Worm (Caenorhabditis elegans) whole organism, L4 larva: ENCODE data around the gene Y58A7A.1.

Source experiments
- F44E2.7 ChIP-seq: fragments of 200-800 bp; sonication (Bioruptor generic); IDR thresholded peaks from 2 replicates; pipeline ENCODE4 v2.1.2; 2022; ENCODE audit warnings: missing genetic modification characterization, missing compliant biosample characterization
- F49E8.2 ChIP-seq: sonication (generic microtip); optimal IDR thresholded peaks from 2 replicates; lab custom pipeline; 2016; ENCODE audit warnings: missing compliant biosample characterization, mild to moderate bottlenecking, missing genetic modification characterization, borderline replicate concordance
- R02D3.7 ChIP-seq: fragments of 150-350 bp; sonication (generic microtip); optimal IDR thresholded peaks from 3 replicates; lab custom pipeline; 2014; ENCODE audit warnings: missing biosample characterization, missing genetic modification characterization
- T26A8.4 ChIP-seq: fragments of 200-800 bp; sonication (Bioruptor generic); IDR thresholded peaks from 2 replicates; pipeline ENCODE4 v1.3.6; 2022; ENCODE audit warnings: missing genetic modification characterization, missing compliant biosample characterization
- Y105C5A.15 ChIP-seq: fragments of 200-800 bp; sonication (Bioruptor generic); IDR thresholded peaks from 2 replicates; pipeline ENCODE4 v1.3.6; 2022; ENCODE audit warnings: missing genetic modification characterization, missing compliant biosample characterization
- Y75B8A.6 ChIP-seq: fragments of 200-800 bp; sonication (Bioruptor generic); IDR thresholded peaks from 2 replicates; pipeline ENCODE4 v1.3.6; 2022; ENCODE audit warnings: missing genetic modification reagents, missing genetic modification characterization, missing compliant biosample characterization
- ZK337.2 ChIP-seq: fragments of 200-800 bp; sonication (Bioruptor generic); IDR thresholded peaks from 2 replicates; pipeline ENCODE4 v1.3.6; 2022; ENCODE audit warnings: missing genetic modification reagents, missing genetic modification characterization, missing compliant biosample characterization
- ZK546.5 ChIP-seq, 2 experiments: sonication (generic microtip); optimal IDR thresholded peaks; 2 replicates each; lab custom pipeline; 2017; ENCODE audit warnings: missing biosample characterization in 2 of 2, missing genetic modification characterization in 2 of 2
- aly-2 ChIP-seq: sonication (generic microtip); optimal IDR thresholded peaks from 2 replicates; lab custom pipeline; 2018; ENCODE audit warnings: missing biosample characterization, missing genetic modification characterization
- attf-4 ChIP-seq: sonication (generic microtip); optimal IDR thresholded peaks from 3 replicates; lab custom pipeline; 2017; ENCODE audit warnings: missing biosample characterization, missing genetic modification characterization
- daf-12 ChIP-seq: fragments of 150-350 bp; optimal IDR thresholded peaks from 2 replicates; lab custom pipeline; 2014; ENCODE audit warnings: missing biosample characterization, missing genetic modification reagents, missing genetic modification characterization
- daf-16 ChIP-seq, 3 experiments: sonication (generic microtip); optimal IDR thresholded peaks; 2 replicates each; lab custom pipeline; 2016 to 2017; ENCODE audit warnings: missing genetic modification characterization in 3 of 3, missing genetic modification reagents in 3 of 3, mild to moderate bottlenecking in 2 of 3, missing compliant biosample characterization in 2 of 3, missing biosample characterization in 1 of 3, moderate library complexity in 1 of 3
- dmd-6 ChIP-seq: fragments of 200-800 bp; sonication (Bioruptor generic); IDR thresholded peaks from 2 replicates; pipeline ENCODE4 v1.3.6; 2022; ENCODE audit warnings: missing genetic modification reagents, missing genetic modification characterization, missing compliant biosample characterization
- dmd-8 ChIP-seq: fragments of 200-800 bp; sonication (Bioruptor generic); IDR thresholded peaks from 2 replicates; pipeline ENCODE4 v1.3.6; 2022; ENCODE audit warnings: missing genetic modification characterization, missing compliant biosample characterization
- duxl-1 ChIP-seq: sonication (generic microtip); optimal IDR thresholded peaks from 2 replicates; lab custom pipeline; 2016; ENCODE audit warnings: mild to moderate bottlenecking, missing genetic modification characterization, moderate library complexity, missing compliant biosample characterization; ENCODE audit not compliant: poor library complexity
- dve-1 ChIP-seq: sonication (generic microtip); optimal IDR thresholded peaks from 2 replicates; lab custom pipeline; 2017; ENCODE audit warnings: antibody characterized with exemption, mild to moderate bottlenecking, missing genetic modification characterization, missing compliant biosample characterization; ENCODE audit not compliant: insufficient read depth
- egl-27 ChIP-seq: sonication (generic microtip); optimal IDR thresholded peaks from 3 replicates; lab custom pipeline; 2017; ENCODE audit warnings: missing biosample characterization, missing genetic modification reagents, missing genetic modification characterization
- egl-43 ChIP-seq: fragments of 200-800 bp; sonication (Bioruptor generic); IDR thresholded peaks from 2 replicates; pipeline ENCODE4 v1.3.6; 2022; ENCODE audit warnings: missing genetic modification reagents, missing genetic modification characterization, missing compliant biosample characterization
- fkh-10 ChIP-seq: fragments of 150-350 bp; optimal IDR thresholded peaks from 2 replicates; lab custom pipeline; 2014; ENCODE audit warnings: missing biosample characterization, missing genetic modification reagents, missing genetic modification characterization
- fos-1 ChIP-seq: fragments of 150-350 bp; optimal IDR thresholded peaks from 2 replicates; lab custom pipeline; 2014; ENCODE audit warnings: missing biosample characterization, missing genetic modification characterization
- gei-8 ChIP-seq: fragments of 200-800 bp; sonication (Bioruptor generic); optimal IDR thresholded peaks from 2 replicates; lab custom pipeline; 2018; ENCODE audit warnings: mild to moderate bottlenecking, missing genetic modification characterization, missing compliant biosample characterization
- hmg-1.1 ChIP-seq: fragments of 200-800 bp; sonication (Bioruptor generic); IDR thresholded peaks from 2 replicates; pipeline ENCODE4 v1.3.6; 2022; ENCODE audit warnings: missing genetic modification reagents, missing genetic modification characterization, missing compliant biosample characterization
- lim-7 ChIP-seq: fragments of 200-800 bp; sonication (Bioruptor generic); IDR thresholded peaks from 2 replicates; pipeline ENCODE4 v1.3.6; 2022; ENCODE audit warnings: missing genetic modification characterization, missing compliant biosample characterization
- lin-15B ChIP-seq: fragments of 150-350 bp; sonication (generic microtip); optimal IDR thresholded peaks from 3 replicates; lab custom pipeline; 2014; ENCODE audit warnings: missing biosample characterization, missing genetic modification characterization
- lin-29 ChIP-seq: fragments of 200-800 bp; sonication (Bioruptor generic); IDR thresholded peaks from 2 replicates; pipeline ENCODE4 v1.3.6; 2022; ENCODE audit warnings: missing genetic modification reagents, missing genetic modification characterization, missing compliant biosample characterization
- mdl-1 ChIP-seq, 2 experiments: fragments of 150-350 bp in 1 of 2; sonication (generic microtip) in 1 of 2; optimal IDR thresholded peaks; 2 replicates each; lab custom pipeline; 2014 to 2017; ENCODE audit warnings: missing biosample characterization in 2 of 2, missing genetic modification characterization in 2 of 2
- mdt-29 ChIP-seq: fragments of 200-800 bp; sonication (Bioruptor generic); IDR thresholded peaks from 2 replicates; pipeline ENCODE4 v1.3.6; 2022; ENCODE audit warnings: missing genetic modification reagents, missing genetic modification characterization, missing compliant biosample characterization
- nhr-10 ChIP-seq: fragments of 150-350 bp; optimal IDR thresholded peaks from 2 replicates; lab custom pipeline; 2014; ENCODE audit warnings: missing biosample characterization, missing genetic modification characterization
- nhr-102 ChIP-seq: sonication (generic microtip); optimal IDR thresholded peaks from 2 replicates; lab custom pipeline; 2016; ENCODE audit warnings: mild to moderate bottlenecking, missing genetic modification characterization, moderate library complexity, missing compliant biosample characterization
- nhr-11 ChIP-seq: fragments of 150-350 bp; optimal IDR thresholded peaks from 2 replicates; lab custom pipeline; 2014; ENCODE audit warnings: missing biosample characterization, missing genetic modification characterization
- nhr-41 ChIP-seq: fragments of 200-800 bp; sonication (Bioruptor generic); IDR thresholded peaks from 2 replicates; pipeline ENCODE4 v1.3.6; 2022; ENCODE audit warnings: missing genetic modification reagents, missing genetic modification characterization, missing compliant biosample characterization
- nhr-76 ChIP-seq: fragments of 150-350 bp; optimal IDR thresholded peaks from 2 replicates; lab custom pipeline; 2014; ENCODE audit warnings: missing biosample characterization, missing genetic modification characterization
- nhr-77 ChIP-seq: fragments of 150-350 bp; optimal IDR thresholded peaks from 2 replicates; lab custom pipeline; 2014; ENCODE audit warnings: missing biosample characterization, missing genetic modification characterization
- pha-4 ChIP-seq, 2 experiments: fragments of 150-350 bp in 1 of 2; fragments of 200-800 bp in 1 of 2; sonication (Bioruptor generic) in 1 of 2; IDR thresholded peaks in 1 of 2; optimal IDR thresholded peaks in 1 of 2; 2 replicates each; pipeline versions ENCODE4 v1.3.6 to Lab custom; 2014 to 2022; ENCODE audit warnings: missing genetic modification characterization in 2 of 2, missing genetic modification reagents in 2 of 2, missing biosample characterization in 1 of 2, missing compliant biosample characterization in 1 of 2
- pqm-1 ChIP-seq: sonication (generic microtip); optimal IDR thresholded peaks from 2 replicates; lab custom pipeline; 2017; ENCODE audit warnings: missing biosample characterization, missing genetic modification characterization
- saeg-2 ChIP-seq: fragments of 200-800 bp; sonication (Bioruptor generic); IDR thresholded peaks from 2 replicates; pipeline ENCODE4 v1.3.6; 2022; ENCODE audit warnings: missing genetic modification reagents, missing genetic modification characterization, missing compliant biosample characterization
- sdz-12 ChIP-seq: fragments of 200-800 bp; sonication (Bioruptor generic); optimal IDR thresholded peaks from 2 replicates; lab custom pipeline; 2018; ENCODE audit warnings: mild to moderate bottlenecking, missing genetic modification characterization, missing compliant biosample characterization
- set-16 ChIP-seq: fragments of 200-800 bp; sonication (Bioruptor generic); IDR thresholded peaks from 2 replicates; pipeline ENCODE4 v1.3.6; 2022; ENCODE audit warnings: missing genetic modification reagents, missing genetic modification characterization, missing compliant biosample characterization
- snpc-1.2 ChIP-seq: fragments of 200-800 bp; sonication (Bioruptor generic); IDR thresholded peaks from 2 replicates; pipeline ENCODE4 v1.3.6; 2022; ENCODE audit warnings: missing genetic modification reagents, missing genetic modification characterization, missing compliant biosample characterization
- snpc-4 ChIP-seq: fragments of 150-350 bp; optimal IDR thresholded peaks from 2 replicates; lab custom pipeline; 2014; ENCODE audit warnings: missing biosample characterization, missing genetic modification characterization
- spr-1 ChIP-seq: sonication (generic microtip); optimal IDR thresholded peaks from 2 replicates; lab custom pipeline; 2016; ENCODE audit warnings: mild to moderate bottlenecking, missing genetic modification characterization, missing compliant biosample characterization
- spr-3 ChIP-seq: fragments of 200-800 bp; sonication (Bioruptor generic); optimal IDR thresholded peaks from 2 replicates; lab custom pipeline; 2018; ENCODE audit warnings: mild to moderate bottlenecking, missing genetic modification characterization, missing compliant biosample characterization
- tra-1 ChIP-seq: fragments of 200-800 bp; sonication (Bioruptor generic); IDR thresholded peaks from 2 replicates; pipeline ENCODE4 v1.3.6; 2022; ENCODE audit warnings: missing genetic modification reagents, missing genetic modification characterization, missing compliant biosample characterization
- unc-62 ChIP-seq, 3 experiments: fragments of 150-350 bp in 1 of 3; sonication (generic microtip); optimal IDR thresholded peaks in 2 of 3; peaks in 1 of 3; 1 replicate in 1 of 3; 2 replicates in 2 of 3; lab custom pipeline; 2014 to 2017; ENCODE audit warnings: missing biosample characterization in 3 of 3, missing genetic modification characterization in 3 of 3, missing genetic modification reagents in 3 of 3, missing genotype in 1 of 3
- vab-7 ChIP-seq: fragments of 200-800 bp; sonication (Bioruptor generic); IDR thresholded peaks from 2 replicates; pipeline ENCODE4 v1.3.6; 2022; ENCODE audit warnings: missing genetic modification reagents, missing genetic modification characterization, missing compliant biosample characterization
- zfp-3 ChIP-seq: fragments of 200-800 bp; sonication (Bioruptor generic); conservative IDR thresholded peaks from 2 replicates; pipeline ENCODE4 v1.3.6; 2022; ENCODE audit warnings: missing genetic modification reagents, missing genetic modification characterization, missing compliant biosample characterization
- zip-2 ChIP-seq: fragments of 150-350 bp; optimal IDR thresholded peaks from 2 replicates; lab custom pipeline; 2014; ENCODE audit warnings: missing biosample characterization, missing genetic modification characterization

Gene Y58A7A.1

DNA sequence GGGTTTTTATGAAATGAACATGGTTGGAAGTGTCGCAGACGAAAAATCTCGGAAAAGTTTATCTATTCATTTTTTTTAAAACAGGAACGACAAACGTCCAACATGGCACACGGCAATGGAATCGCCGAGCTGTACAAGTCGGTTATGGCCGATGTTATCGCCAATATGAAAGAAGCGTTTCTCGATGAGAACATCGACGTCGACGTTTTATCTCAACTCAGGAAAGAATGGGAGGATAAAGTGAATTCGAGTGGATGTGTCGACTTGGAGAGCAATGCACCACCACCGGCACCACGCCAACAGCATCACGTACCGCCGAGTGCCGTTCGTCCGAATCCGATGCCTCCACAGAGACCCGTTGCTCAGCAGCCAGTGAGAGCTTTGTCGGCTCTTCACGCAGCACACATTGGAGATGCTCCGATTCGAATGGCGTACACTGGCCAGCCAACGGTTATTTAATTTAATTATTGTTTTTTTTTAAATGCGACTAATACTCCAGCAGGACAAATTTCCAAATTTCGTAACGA lies 19.2 kb downstream of the Y58A7A.1 start:
- TF ChIP-seq Y105C5A.15 (no peak), fos-1 (peak; percentile 19), mdl-1 (tag; optimal IDR thresholded peaks at IDR 0.05; lab: Kevin White, UChicago) (no peak), duxl-1 (tag; lab: Kevin White, UChicago) (peak; percentile 3), set-16 (GFP tag; lab: Robert Waterston, UW) (peak; percentile 72), T26A8.4 (0 out of 2 replicates have a peak, but pooled peaks have one; percentile 42), dmd-8 (GFP tag; lab: Robert Waterston, UW) (0 out of 2 replicates have a peak, but pooled peaks have one; percentile 40), hmg-1.1 (no peak), spr-3 (GFP tag; lab: Kevin White, UChicago) (peak; percentile 50), daf-16 (GFP tag; optimal IDR thresholded peaks at IDR 0.05; lab: Kevin White, UChicago) (no peak), daf-16 (tag; optimal IDR thresholded peaks at IDR 0.05; lab: Kevin White, UChicago) (no peak), nhr-102 (tag; lab: Kevin White, UChicago) (no peak), nhr-11 (tag; lab: Kevin White, UChicago) (no peak), egl-43 (GFP tag; lab: Robert Waterston, UW) (peak; percentile 44; the same call in 1 of the 2 replicates), fkh-10 (no peak), tra-1 (GFP tag; lab: Robert Waterston, UW) (0 out of 2 replicates have a peak, but pooled peaks have one; percentile 49), ZK337.2 (GFP tag; lab: Robert Waterston, UW) (0 out of 2 replicates have a peak, but pooled peaks have one; percentile 53)

DNA sequence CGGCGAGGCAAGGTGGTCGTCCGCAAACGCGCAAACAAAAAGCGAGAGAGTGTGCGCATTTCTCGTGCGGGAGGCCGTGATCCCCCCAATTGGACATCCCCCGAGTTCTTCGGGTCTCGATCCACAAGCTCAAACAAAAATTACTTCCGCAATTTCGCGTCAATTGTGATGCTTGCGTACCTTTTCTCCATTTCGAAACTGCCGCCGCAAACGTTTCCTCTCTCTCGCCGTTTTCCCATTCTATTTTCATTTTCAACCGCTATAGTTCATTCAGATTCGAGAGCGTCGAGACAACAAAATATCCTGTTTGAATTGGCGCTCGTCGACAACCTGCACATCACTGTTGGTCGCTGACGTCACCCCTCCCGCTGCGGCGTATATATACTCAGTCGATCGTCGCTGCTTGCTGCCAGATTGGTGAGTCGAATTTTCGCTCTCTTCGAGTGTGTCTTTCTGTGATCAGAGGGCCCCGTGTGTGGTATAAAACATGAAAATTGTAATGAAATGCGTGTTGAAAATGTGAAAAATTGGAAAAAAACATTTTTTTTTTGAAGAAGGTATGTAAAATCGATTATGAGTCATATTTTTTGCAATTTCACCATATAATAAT lies 19.9 kb downstream of the Y58A7A.1 start, which contains the start of the genes pqn-51 and K11D12.14:
TSS of gene pqn-51 (plus strand) at position 275 of the 610 bp plus-strand sequence.
TSS of gene K11D12.14 (plus strand) at position 304 of the 610 bp plus-strand sequence.
- TF ChIP-seq unc-62 (GFP tag; optimal IDR thresholded peaks at IDR 0.05 in 1 of 2; lab: Kevin White, UChicago) (peak in 1 of 2 experiments; percentile 100), unc-62 (tag; optimal IDR thresholded peaks at IDR 0.05; lab: Kevin White, UChicago) (no peak), spr-1 (peak; percentile 81), F44E2.7 (GFP tag; lab: Robert Waterston, UW) (0 out of 2 replicates have a peak, but pooled peaks have one; percentile 51), Y75B8A.6 (GFP tag; lab: Robert Waterston, UW) (0 out of 2 replicates have a peak, but pooled peaks have one; percentile 11), sdz-12 (GFP tag; lab: Kevin White, UChicago) (no peak), lim-7 (0 out of 2 replicates have a peak, but pooled peaks have one; percentile 10), fkh-10 (peak; percentile 93), mdt-29 (GFP tag; lab: Robert Waterston, UW) (0 out of 2 replicates have a peak, but pooled peaks have one; percentile 59), dve-1 (tag; lab: Kevin White, UChicago) (peak; percentile 95), ZK546.5 (tag; optimal IDR thresholded peaks at IDR 0.05; lab: Kevin White, UChicago) (peak; percentile 42 to 90), aly-2 (tag; lab: Kevin White, UChicago) (peak; percentile 22), F49E8.2 (tag; lab: Kevin White, UChicago) (no peak), snpc-1.2 (peak; percentile 70), snpc-4 (no peak), egl-27 (tag; lab: Kevin White, UChicago) (no peak), nhr-77 (tag; lab: Kevin White, UChicago) (peak; percentile 77), nhr-10 (tag; lab: Kevin White, UChicago) (peak; percentile 54), dmd-6 (peak; percentile 90), saeg-2 (peak; percentile 86), nhr-41 (GFP tag; lab: Robert Waterston, UW) (no peak), gei-8 (GFP tag; lab: Kevin White, UChicago) (peak; percentile 35), attf-4 (no peak), lin-29 (peak; percentile 87), daf-12 (tag; lab: Kevin White, UChicago) (no peak), pqm-1 (no peak), nhr-76 (tag; lab: Kevin White, UChicago) (no peak), lin-15B (tag; lab: Kevin White, UChicago) (peak; percentile 31), vab-7 (GFP tag; lab: Robert Waterston, UW) (peak; percentile 90), pha-4 (GFP tag; IDR thresholded peaks at IDR 0.05; lab: Robert Waterston, UW) (peak; percentile 90), pha-4 (tag; optimal IDR thresholded peaks at IDR 0.05; lab: Kevin White, UChicago) (peak; percentile 1), zfp-3 (GFP tag; lab: Robert Waterston, UW) (peak; percentile 75; the same call in 1 of the 2 replicates), zip-2 (tag; lab: Kevin White, UChicago) (peak; percentile 11), R02D3.7 (tag; lab: Kevin White, UChicago) (no peak)
